Worm (Caenorhabditis elegans): ENCODE results near the gene elt-7.

elt-7 gene

DNA sequence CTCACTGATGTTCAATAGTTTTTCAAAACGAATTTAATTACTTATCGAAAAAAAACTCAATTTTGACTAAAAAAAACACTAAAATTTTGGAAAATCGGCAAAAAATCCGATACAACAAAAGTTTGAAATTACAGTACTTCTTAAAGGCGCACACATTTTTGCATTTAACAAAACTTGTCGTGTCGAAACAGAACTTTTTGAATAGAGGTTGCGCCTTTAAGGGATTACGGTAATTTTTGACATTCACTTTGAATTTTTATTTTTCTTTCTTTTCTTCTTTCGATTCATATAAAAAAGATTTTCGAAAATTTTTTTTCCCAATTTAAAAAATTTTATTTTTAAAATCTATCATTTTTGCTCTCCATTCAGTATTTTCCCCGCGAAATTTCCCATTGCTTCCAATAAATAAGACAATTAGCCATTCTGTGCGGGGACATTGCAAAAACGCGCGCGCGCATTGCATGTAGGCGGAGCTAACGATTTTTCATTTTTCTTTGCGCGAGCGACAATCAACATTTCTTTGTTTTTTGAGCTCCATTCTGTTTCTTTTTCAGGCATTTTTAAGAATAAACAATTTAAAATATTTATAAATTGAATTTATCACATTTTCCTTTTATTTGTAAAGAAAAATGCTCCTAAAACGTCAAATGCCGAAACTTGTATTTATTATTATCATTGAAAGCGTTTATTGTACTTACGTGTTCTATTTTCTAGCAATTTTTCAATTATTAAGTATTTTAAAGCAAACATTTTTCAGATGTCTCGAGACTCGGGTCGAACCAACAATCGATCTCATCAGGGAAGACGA, 39.1 kb upstream of the elt-7 start, which contains the start of gene F39G3.3 (continued):
- TF ChIP-seq madf-10 (tag; optimal IDR thresholded peaks at IDR 0.05) (peak; percentile 32), tbp1 (GFP tag; optimal IDR thresholded peaks at IDR 0.05) (peak; percentile 48), tbx-9 (tag; optimal IDR thresholded peaks at IDR 0.05; ENCODE audit: borderline replicate concordance) (no peak), athp-1 (tag; optimal IDR thresholded peaks at IDR 0.05) (peak; percentile 47), madf-8 (GFP tag; conservative IDR thresholded peaks at IDR 0.05) (peak; percentile 84), die-1 (tag; optimal IDR thresholded peaks at IDR 0.05) (peak; percentile 30), hlh-26 (GFP tag; conservative IDR thresholded peaks at IDR 0.05) (no peak), gei-17 (GFP tag; optimal IDR thresholded peaks at IDR 0.05) (no peak), rpc-1 (optimal IDR thresholded peaks at IDR 0.05) (peak; percentile 45), rpc-1 (tag; optimal IDR thresholded peaks at IDR 0.05) (no peak), D2030.7 (GFP tag; IDR thresholded peaks at IDR 0.05) (peak; percentile 82), hrde-1 (tag; optimal IDR thresholded peaks at IDR 0.05; ENCODE audit: borderline replicate concordance) (peak; percentile 79), nfyb-1 (GFP tag; IDR thresholded peaks at IDR 0.05) (no peak), ama-1 (optimal IDR thresholded peaks at IDR 0.05) (no peak), ama-1 (GFP tag; optimal IDR thresholded peaks at IDR 0.05) (no peak), mxl-1 (tag; optimal IDR thresholded peaks at IDR 0.05) (peak; percentile 41), dpl-1 (GFP tag; optimal IDR thresholded peaks at IDR 0.05) (peak; percentile 71), ceh-27 (GFP tag; optimal IDR thresholded peaks at IDR 0.05) (peak; percentile 24), ets-4 (GFP tag; optimal IDR thresholded peaks at IDR 0.05) (no peak), ceh-100 (GFP tag; IDR thresholded peaks at IDR 0.05) (no peak), mcd-1 (GFP tag; IDR thresholded peaks at IDR 0.05) (peak; percentile 56; the same call in 1 of the 2 replicates), ccch-3 (GFP tag; optimal IDR thresholded peaks at IDR 0.05) (no peak), F49E8.2 (tag; optimal IDR thresholded peaks at IDR 0.05; ENCODE audit: insufficient read depth) (peak; percentile 25), F37B4.10 (GFP tag; IDR thresholded peaks at IDR 0.05) (no peak), aptf-2 (GFP tag; conservative IDR thresholded peaks at IDR 0.05) (no peak), akir-1 (GFP tag; optimal IDR thresholded peaks at IDR 0.05) (no peak), F22D6.2 (tag; optimal IDR thresholded peaks at IDR 0.05) (no peak), sea-2 (GFP tag; IDR thresholded peaks at IDR 0.05) (no peak), atf-7 (tag; optimal IDR thresholded peaks at IDR 0.05) (no peak), lsy-27 (tag; optimal IDR thresholded peaks at IDR 0.05; ENCODE audit: borderline replicate concordance, insufficient read depth) (no peak)

DNA sequence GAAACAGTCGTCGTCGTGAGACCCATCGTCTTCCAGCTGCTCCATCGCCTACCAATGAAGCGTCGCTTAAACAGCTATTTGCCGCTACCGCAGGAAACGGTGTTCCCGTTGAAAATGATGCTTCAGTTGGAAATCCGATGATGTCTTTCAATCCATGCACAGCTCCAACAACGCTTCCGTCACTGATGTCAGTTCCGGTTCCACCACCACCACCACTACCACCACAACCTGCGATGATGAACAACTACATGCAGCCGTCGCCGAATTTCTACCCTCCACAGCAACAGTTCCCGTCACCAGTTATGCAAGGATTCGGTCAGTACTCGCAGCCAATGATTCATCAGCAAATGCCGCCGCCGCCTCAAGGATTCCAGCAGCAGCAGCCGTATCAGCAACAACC, 36.5 kb upstream of the elt-7 start:
- TF ChIP-seq zfh-2 (GFP tag; conservative IDR thresholded peaks at IDR 0.05) (peak; percentile 58; the same call in 1 of the 2 replicates), nfya-2 (GFP tag; IDR thresholded peaks at IDR 0.05) (no peak), F55B11.4 (tag; optimal IDR thresholded peaks at IDR 0.05; ENCODE audit: borderline replicate concordance, insufficient read depth) (no peak), Y56A3A.18 (GFP tag; IDR thresholded peaks at IDR 0.05) (no peak), nfyb-1 (GFP tag; IDR thresholded peaks at IDR 0.05) (0 out of 2 replicates have a peak, but pooled peaks have one; percentile 58), F52B5.7 (tag; optimal IDR thresholded peaks at IDR 0.05) (no peak), fkh-3 (tag; optimal IDR thresholded peaks at IDR 0.05) (no peak), ceh-91 (GFP tag; IDR thresholded peaks at IDR 0.05) (no peak)

DNA sequence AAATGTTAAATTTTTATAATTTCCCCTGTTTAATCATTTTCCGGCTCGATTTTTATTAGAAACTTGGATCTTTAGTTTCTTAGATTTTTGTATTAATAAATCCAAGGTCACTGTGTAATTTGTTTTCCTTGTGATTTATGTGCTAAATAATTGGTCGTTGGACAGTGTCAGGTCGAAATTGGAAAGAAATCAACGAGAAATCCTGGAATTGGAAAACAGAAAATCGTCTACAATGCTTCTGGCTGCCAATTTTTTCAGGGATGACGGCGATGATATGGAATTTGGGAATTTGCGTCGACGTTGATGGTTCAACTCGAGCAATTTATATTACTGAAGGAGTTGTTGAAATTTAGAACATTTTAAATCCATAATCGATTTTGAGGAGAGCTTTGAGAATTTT, 35.9 kb upstream of the elt-7 start:
- TF ChIP-seq hrde-1 (tag; optimal IDR thresholded peaks at IDR 0.05; ENCODE audit: borderline replicate concordance) (no peak), madf-6 (GFP tag; IDR thresholded peaks at IDR 0.05) (peak; percentile 52), chd-7 (tag; optimal IDR thresholded peaks at IDR 0.05) (peak; percentile 0), Y67H2A.10 (GFP tag; conservative IDR thresholded peaks at IDR 0.05) (no peak), hmg-1.2 (GFP tag; IDR thresholded peaks at IDR 0.05) (no peak), die-1 (tag; optimal IDR thresholded peaks at IDR 0.05) (no peak), sea-2 (GFP tag; IDR thresholded peaks at IDR 0.05) (no peak), snpc-3.4 (tag; optimal IDR thresholded peaks at IDR 0.05) (no peak), ztf-25 (GFP tag; IDR thresholded peaks at IDR 0.05) (0 out of 2 replicates have a peak, but pooled peaks have one; percentile 50), B0336.3 (GFP tag; IDR thresholded peaks at IDR 0.05) (0 out of 2 replicates have a peak, but pooled peaks have one; percentile 19), Y79H2A.3 (GFP tag; conservative IDR thresholded peaks at IDR 0.05) (peak; percentile 85), F23B12.7 (tag; optimal IDR thresholded peaks at IDR 0.05; ENCODE audit: insufficient read depth) (no peak), lin-54 (GFP tag; optimal IDR thresholded peaks at IDR 0.05) (peak; percentile 17)
